Fruit fly (Drosophila melanogaster): Measurements from ENCODE around the gene rtp.

rtp gene

DNA sequence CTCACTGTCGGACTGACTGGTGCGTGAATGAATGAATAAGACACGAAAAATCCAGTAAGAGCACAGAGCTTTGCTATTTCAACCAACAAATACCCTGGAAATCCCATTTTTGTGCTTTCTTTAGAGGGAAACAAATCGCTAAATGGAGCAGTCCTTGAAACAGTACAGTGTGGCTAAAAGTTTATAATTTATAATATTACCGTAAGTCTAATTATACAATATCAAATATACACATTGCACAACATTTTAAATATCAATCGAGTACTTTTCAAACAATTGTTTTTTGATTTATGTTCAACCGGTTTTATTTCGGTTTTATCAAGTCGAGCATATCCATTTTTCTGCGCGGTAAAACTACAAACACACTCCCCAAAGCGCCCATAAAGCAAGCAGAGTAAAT is 43.8 kb downstream of the rtp start (continued):
- TF ChIP-seq Hr51 (GFP tag; optimal IDR thresholded peaks at IDR 0.05) (peak in 1 of 2 experiments; percentile 1), Ptx1 (GFP tag; IDR thresholded peaks at IDR 0.05) (no peak), trh (GFP tag; optimal IDR thresholded peaks at IDR 0.05) (no peak), nerfin-2 (GFP tag; IDR thresholded peaks at IDR 0.05; ENCODE audit: partially characterized antibody) (no peak), rib (GFP tag; IDR thresholded peaks at IDR 0.05) (no peak), Deaf1 (tag; optimal IDR thresholded peaks at IDR 0.05) (no peak), shn (GFP tag; optimal IDR thresholded peaks at IDR 0.05) (no peak), CG6765 (GFP tag; optimal IDR thresholded peaks at IDR 0.05) (no peak), aop (GFP tag; IDR thresholded peaks at IDR 0.05) (no peak), unc-4 (GFP tag; IDR thresholded peaks at IDR 0.05; ENCODE audit: partially characterized antibody) (no peak), grau (tag; optimal IDR thresholded peaks at IDR 0.05) (peak; percentile 23), Usf (GFP tag; optimal IDR thresholded peaks at IDR 0.05) (no peak), CG2678 (tag; optimal IDR thresholded peaks at IDR 0.05) (peak; percentile 17), CHES-1-like (GFP tag; optimal IDR thresholded peaks at IDR 0.05) (no peak), CG30403 (GFP tag; optimal IDR thresholded peaks at IDR 0.05) (peak; percentile 3)

DNA sequence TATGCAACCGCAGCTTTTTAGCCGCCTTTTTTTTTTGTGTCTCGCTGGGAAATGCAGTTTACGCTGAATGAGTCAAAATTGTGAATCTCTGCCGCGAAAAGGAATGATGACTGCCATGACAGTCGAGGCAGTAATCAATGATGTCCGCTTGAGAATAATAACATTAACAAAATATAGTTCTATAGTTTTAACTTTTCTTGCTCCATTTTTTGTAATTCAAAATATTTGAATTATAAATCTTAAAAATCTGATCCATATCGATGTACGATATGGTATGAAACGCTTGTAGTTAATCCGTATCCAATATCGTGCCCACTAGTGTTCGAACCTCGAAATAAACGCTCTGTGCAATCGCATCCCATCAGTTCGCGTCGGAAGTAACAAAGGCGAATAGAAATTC is 49.3 kb downstream of the rtp start:
- TF ChIP-seq sens (GFP tag), result peak; percentile 81
- TF ChIP-seq prd (optimal IDR thresholded peaks at IDR 0.05), result no peak
- 0 out of 3 replicates have a peak, but pooled peaks have one; percentile 4 for TF ChIP-seq prd (GFP tag; IDR thresholded peaks at IDR 0.05)
- no peak for TF ChIP-seq hb (GFP tag; IDR thresholded peaks at IDR 0.05; ENCODE audit: partially characterized antibody)
- TF ChIP-seq kni (GFP tag; optimal IDR thresholded peaks at IDR 0.05), result no peak
- peak; percentile 81 for TF ChIP-seq CG15073 (GFP tag; optimal IDR thresholded peaks at IDR 0.05)
